Fruit fly (Drosophila melanogaster): Measurements from ENCODE around the gene CG32228.

CG32228 gene

dm6 chr3L:20302081-20302630 lies 36.5 kb downstream of the CG32228 start, which contains the start of gene Pex23 (continued):
- no peak for TF ChIP-seq pita (GFP tag; optimal IDR thresholded peaks at IDR 0.05)
- no peak for TF ChIP-seq CG7745 (tag; optimal IDR thresholded peaks at IDR 0.05)
- TF ChIP-seq trem (tag; optimal IDR thresholded peaks at IDR 0.05): peak; percentile 87
- TF ChIP-seq bigmax (GFP tag; optimal IDR thresholded peaks at IDR 0.05): no peak
- no peak for TF ChIP-seq jing (GFP tag; optimal IDR thresholded peaks at IDR 0.05)
- no peak for TF ChIP-seq cg (GFP tag; optimal IDR thresholded peaks at IDR 0.05)
- TF ChIP-seq amos (GFP tag; IDR thresholded peaks at IDR 0.05; ENCODE audit: partially characterized antibody): peak; percentile 96
- TF ChIP-seq Sry-β (GFP tag; optimal IDR thresholded peaks at IDR 0.05): peak; percentile 66
- peak; percentile 45 for TF ChIP-seq CG33557 (GFP tag; optimal IDR thresholded peaks at IDR 0.05)
- TF ChIP-seq Hand (GFP tag; optimal IDR thresholded peaks at IDR 0.05): peak; percentile 1
- peak; percentile 21 for TF ChIP-seq Side (GFP tag; optimal IDR thresholded peaks at IDR 0.05)
- TF ChIP-seq stc (GFP tag; IDR thresholded peaks at IDR 0.05): peak; percentile 65
- TF ChIP-seq CG5245 (GFP tag; optimal IDR thresholded peaks at IDR 0.05): peak; percentile 62
- peak; percentile 51 for TF ChIP-seq Bteb2 (GFP tag; optimal IDR thresholded peaks at IDR 0.05)
- TF ChIP-seq exex (tag; optimal IDR thresholded peaks at IDR 0.05): no peak
- TF ChIP-seq CG6272 (GFP tag; IDR thresholded peaks at IDR 0.05): peak; percentile 84
- TF ChIP-seq gsb-n (tag; optimal IDR thresholded peaks at IDR 0.05): no peak
- TF ChIP-seq row (GFP tag; IDR thresholded peaks at IDR 0.05): peak; percentile 96
- no peak for TF ChIP-seq CrebB (tag; optimal IDR thresholded peaks at IDR 0.05)
- TF ChIP-seq CG8359 (GFP tag; optimal IDR thresholded peaks at IDR 0.05; ENCODE audit: borderline replicate concordance): no peak
- TF ChIP-seq hbn (GFP tag; IDR thresholded peaks at IDR 0.05; ENCODE audit: partially characterized antibody): peak; percentile 98
- peak; percentile 80 to 90 for TF ChIP-seq dpn (GFP tag; optimal IDR thresholded peaks at IDR 0.05)
- peak; percentile 32 for TF ChIP-seq Atf-2 (GFP tag; optimal IDR thresholded peaks at IDR 0.05)
- TF ChIP-seq stwl (tag; optimal IDR thresholded peaks at IDR 0.05): peak; percentile 63
- peak; percentile 83 for TF ChIP-seq CG5953 (GFP tag; IDR thresholded peaks at IDR 0.05)
- TF ChIP-seq CG34376 (GFP tag; optimal IDR thresholded peaks at IDR 0.05): peak; percentile 48
- peak; percentile 64 for TF ChIP-seq Atf6 (GFP tag; IDR thresholded peaks at IDR 0.05)
- TF ChIP-seq klu (GFP tag; IDR thresholded peaks at IDR 0.05): peak; percentile 75
- TF ChIP-seq Med (GFP tag): peak; percentile 93
- peak; percentile 89 for TF ChIP-seq Rfx (GFP tag; IDR thresholded peaks at IDR 0.05)
- TF ChIP-seq CG10366 (GFP tag; IDR thresholded peaks at IDR 0.05): peak; percentile 78
- peak; percentile 13 for TF ChIP-seq Atf3 (GFP tag; optimal IDR thresholded peaks at IDR 0.05)
- TF ChIP-seq BEAF-32 (GFP tag; optimal IDR thresholded peaks at IDR 0.05): peak; percentile 99
- peak; percentile 20 for TF ChIP-seq CG6813 (GFP tag; optimal IDR thresholded peaks at IDR 0.05)
- no peak for TF ChIP-seq CG15479 (GFP tag; optimal IDR thresholded peaks at IDR 0.05)
- peak; percentile 71 for TF ChIP-seq MESR4 (GFP tag; optimal IDR thresholded peaks at IDR 0.05)
- TF ChIP-seq CG11504 (tag; optimal IDR thresholded peaks at IDR 0.05): no peak
- peak; percentile 54; the same call in 2 of the 3 replicates for TF ChIP-seq Optix (GFP tag; IDR thresholded peaks at IDR 0.05)
- TF ChIP-seq CG7372 (GFP tag; IDR thresholded peaks at IDR 0.05): peak; percentile 78
- TF ChIP-seq br (optimal IDR thresholded peaks at IDR 0.05): no peak
- peak; percentile 34 for TF ChIP-seq ab (GFP tag; optimal IDR thresholded peaks at IDR 0.05)
- peak; percentile 76 for TF ChIP-seq CG33213 (GFP tag; optimal IDR thresholded peaks at IDR 0.05)
- peak; percentile 93 for TF ChIP-seq CG4617 (GFP tag; optimal IDR thresholded peaks at IDR 0.05; ENCODE audit: borderline replicate concordance)
- peak; percentile 81 for TF ChIP-seq CG1602 (GFP tag; optimal IDR thresholded peaks at IDR 0.05)
- peak; percentile 33 for TF ChIP-seq CG12219 (GFP tag; optimal IDR thresholded peaks at IDR 0.05)
- peak; percentile 89 for TF ChIP-seq phol (tag; optimal IDR thresholded peaks at IDR 0.05)
- peak; percentile 77 for TF ChIP-seq gcm (GFP tag; optimal IDR thresholded peaks at IDR 0.05)
- TF ChIP-seq CG7839 (tag; optimal IDR thresholded peaks at IDR 0.05): peak; percentile 71
- TF ChIP-seq CG15269 (tag; optimal IDR thresholded peaks at IDR 0.05): no peak
- TF ChIP-seq da (GFP tag; optimal IDR thresholded peaks at IDR 0.05): peak; percentile 15
